Worm (Caenorhabditis elegans) whole organism, L1 larva: ENCODE data around the gene F52H2.5.

ENCODE experiments used
- Y116A8C.19 ChIP-seq: sonication (generic microtip); optimal IDR thresholded peaks from 2 replicates; lab custom pipeline; 2016; ENCODE audit warnings: missing compliant biosample characterization, missing genetic modification characterization, borderline replicate concordance
- alr-1 ChIP-seq: fragments of 200-800 bp; sonication (Bioruptor generic); optimal IDR thresholded peaks from 2 replicates; lab custom pipeline; 2018; ENCODE audit warnings: borderline replicate concordance, mild to moderate bottlenecking, missing genetic modification characterization, missing compliant biosample characterization
- ama-1 ChIP-seq: fragments of 150-350 bp; optimal IDR thresholded peaks from 2 replicates; lab custom pipeline; 2014
- ceh-63 ChIP-seq: fragments of 200-800 bp; sonication (Bioruptor generic); optimal IDR thresholded peaks from 2 replicates; lab custom pipeline; 2018; ENCODE audit warnings: mild to moderate bottlenecking, missing genetic modification characterization, missing compliant biosample characterization
- ceh-88 ChIP-seq: fragments of 200-800 bp; sonication (Bioruptor generic); IDR thresholded peaks from 2 replicates; pipeline ENCODE4 v1.3.6; 2022; ENCODE audit warnings: missing genetic modification characterization, missing compliant biosample characterization
- ceh-90 ChIP-seq: sonication (generic microtip); optimal IDR thresholded peaks from 2 replicates; lab custom pipeline; 2016; ENCODE audit warnings: missing genetic modification characterization, missing compliant biosample characterization
- ces-1 ChIP-seq: fragments of 150-350 bp; optimal IDR thresholded peaks from 2 replicates; lab custom pipeline; 2014; ENCODE audit warnings: missing biosample characterization, missing genetic modification reagents, missing genetic modification characterization
- dpl-1 ChIP-seq, 3 experiments: fragments of 150-350 bp in 2 of 3; sonication (generic microtip) in 1 of 3; optimal IDR thresholded peaks; 2 replicates each; lab custom pipeline; 2014 to 2017; ENCODE audit warnings: missing biosample characterization in 3 of 3, missing genetic modification characterization in 3 of 3, missing genetic modification reagents in 3 of 3
- egl-27 ChIP-seq, 2 experiments: fragments of 150-350 bp in 1 of 2; sonication (generic microtip); optimal IDR thresholded peaks; 3 replicates each; lab custom pipeline; 2017 to 2018; ENCODE audit warnings: missing biosample characterization in 2 of 2, missing genetic modification characterization in 2 of 2, missing genetic modification reagents in 2 of 2
- elt-2 ChIP-seq: sonication (generic microtip); optimal IDR thresholded peaks from 2 replicates; lab custom pipeline; 2016; ENCODE audit warnings: missing genetic modification characterization, mild to moderate bottlenecking, inconsistent platforms, missing compliant biosample characterization, missing genetic modification reagents
- elt-3 ChIP-seq, 6 experiments: fragments of 150-350 bp in 1 of 6; sonication (generic microtip); optimal IDR thresholded peaks; 2 replicates each; lab custom pipeline; 2017 to 2018; ENCODE audit warnings: missing biosample characterization in 6 of 6, missing genetic modification characterization in 6 of 6, inconsistent platforms in 1 of 6
- ets-5 ChIP-seq: fragments of 200-800 bp; sonication (Bioruptor generic); IDR thresholded peaks from 2 replicates; pipeline ENCODE4 v1.3.6; 2022; ENCODE audit warnings: missing genetic modification characterization, missing compliant biosample characterization
- fkh-10 ChIP-seq: sonication (generic microtip); optimal IDR thresholded peaks from 2 replicates; lab custom pipeline; 2017; ENCODE audit warnings: missing biosample characterization, missing genetic modification reagents, missing genetic modification characterization
- fkh-8 ChIP-seq: sonication (generic microtip); optimal IDR thresholded peaks from 2 replicates; lab custom pipeline; 2016; ENCODE audit warnings: mild to moderate bottlenecking, missing genetic modification characterization, missing compliant biosample characterization
- grh-1 ChIP-seq: fragments of 200-800 bp; sonication (Bioruptor generic); IDR thresholded peaks from 2 replicates; pipeline ENCODE4 v1.3.6; 2022; ENCODE audit warnings: missing genetic modification reagents, missing genetic modification characterization, missing compliant biosample characterization
- irx-1 ChIP-seq: sonication (generic microtip); optimal IDR thresholded peaks from 2 replicates; lab custom pipeline; 2016; ENCODE audit warnings: missing genetic modification characterization, missing compliant biosample characterization
- jun-1 ChIP-seq: fragments of 150-350 bp; optimal IDR thresholded peaks from 2 replicates; lab custom pipeline; 2014; ENCODE audit warnings: missing biosample characterization, missing genetic modification reagents, missing genetic modification characterization
- lin-13 ChIP-seq: fragments of 150-350 bp; optimal IDR thresholded peaks from 2 replicates; lab custom pipeline; 2014; ENCODE audit warnings: missing biosample characterization, missing genetic modification reagents, missing genetic modification characterization
- lin-14 ChIP-seq: fragments of 200-800 bp; sonication (Bioruptor generic); optimal IDR thresholded peaks from 2 replicates; lab custom pipeline; 2018; ENCODE audit warnings: mild to moderate bottlenecking, missing genetic modification characterization, moderate library complexity, missing compliant biosample characterization
- lin-15B ChIP-seq: fragments of 150-350 bp; sonication (generic microtip); optimal IDR thresholded peaks from 3 replicates; lab custom pipeline; 2014; ENCODE audit warnings: missing biosample characterization, missing genetic modification characterization
- mdl-1 ChIP-seq, 2 experiments: fragments of 150-350 bp; optimal IDR thresholded peaks; 2 replicates each; lab custom pipeline; 2014 to 2017; ENCODE audit warnings: missing biosample characterization in 2 of 2, missing genetic modification characterization in 2 of 2, inconsistent platforms in 1 of 2
- mef-2 ChIP-seq: fragments of 150-350 bp; optimal IDR thresholded peaks from 2 replicates; lab custom pipeline; 2014; ENCODE audit warnings: missing biosample characterization, missing genetic modification characterization
- nhr-12 ChIP-seq: sonication (generic microtip); optimal IDR thresholded peaks from 2 replicates; lab custom pipeline; 2017; ENCODE audit warnings: missing biosample characterization, missing genetic modification characterization
- nhr-20 ChIP-seq: sonication (generic microtip); optimal IDR thresholded peaks from 2 replicates; lab custom pipeline; 2016; ENCODE audit warnings: mild to moderate bottlenecking, missing genetic modification characterization, missing compliant biosample characterization
- nhr-47 ChIP-seq: sonication (generic microtip); optimal IDR thresholded peaks from 2 replicates; lab custom pipeline; 2016; ENCODE audit warnings: mild to moderate bottlenecking, missing genetic modification characterization, moderate library complexity, missing compliant biosample characterization
- nhr-76 ChIP-seq: sonication (generic microtip); optimal IDR thresholded peaks from 2 replicates; lab custom pipeline; 2017; ENCODE audit warnings: missing biosample characterization, missing genetic modification characterization
- nhr-77 ChIP-seq: fragments of 150-350 bp; optimal IDR thresholded peaks from 2 replicates; lab custom pipeline; 2014; ENCODE audit warnings: missing biosample characterization, missing genetic modification characterization
- nhr-84 ChIP-seq: sonication (generic microtip); optimal IDR thresholded peaks from 2 replicates; lab custom pipeline; 2017; ENCODE audit warnings: missing biosample characterization, missing genetic modification characterization
- pax-3 ChIP-seq: fragments of 200-800 bp; sonication (Bioruptor generic); optimal IDR thresholded peaks from 2 replicates; lab custom pipeline; 2018; ENCODE audit warnings: mild to moderate bottlenecking, missing genetic modification characterization, moderate library complexity, missing compliant biosample characterization
- pqm-1 ChIP-seq: sonication (generic microtip); optimal IDR thresholded peaks from 3 replicates; lab custom pipeline; 2017; ENCODE audit warnings: missing biosample characterization, missing genetic modification characterization
- rnt-1 ChIP-seq: sonication (generic microtip); optimal IDR thresholded peaks from 2 replicates; lab custom pipeline; 2016; ENCODE audit warnings: mild to moderate bottlenecking, missing genetic modification characterization, moderate library complexity, missing compliant biosample characterization
- snu-23 ChIP-seq: sonication (generic microtip); optimal IDR thresholded peaks from 2 replicates; lab custom pipeline; 2016; ENCODE audit warnings: missing genetic modification characterization, missing compliant biosample characterization
- swsn-7 ChIP-seq: sonication (generic microtip); optimal IDR thresholded peaks from 2 replicates; lab custom pipeline; 2016; ENCODE audit warnings: missing genetic modification characterization, missing compliant biosample characterization
- tbx-2 ChIP-seq: sonication (generic microtip); optimal IDR thresholded peaks from 2 replicates; lab custom pipeline; 2016; ENCODE audit warnings: missing genetic modification characterization, missing compliant biosample characterization
- unc-130 ChIP-seq: fragments of 150-350 bp; optimal IDR thresholded peaks from 2 replicates; lab custom pipeline; 2017; ENCODE audit warnings: missing biosample characterization, missing genetic modification characterization, inconsistent platforms
- vab-15 ChIP-seq: sonication (generic microtip); optimal IDR thresholded peaks from 2 replicates; lab custom pipeline; 2017; ENCODE audit warnings: missing genotype, mild to moderate bottlenecking, missing genetic modification characterization, missing compliant biosample characterization
- xbp-1 ChIP-seq: sonication (generic microtip); optimal IDR thresholded peaks from 2 replicates; lab custom pipeline; 2016; ENCODE audit warnings: missing genetic modification characterization, missing compliant biosample characterization
- ztf-11 ChIP-seq, 2 experiments: sonication (generic microtip); optimal IDR thresholded peaks; 2 replicates each; lab custom pipeline; 2016 to 2017; ENCODE audit warnings: missing genetic modification characterization in 2 of 2, missing biosample characterization in 1 of 2, missing compliant biosample characterization in 1 of 2
- ztf-4 ChIP-seq: fragments of 150-350 bp; optimal IDR thresholded peaks from 2 replicates; lab custom pipeline; 2014; ENCODE audit warnings: missing biosample characterization, missing genetic modification characterization

F52H2.5 gene

DNA sequence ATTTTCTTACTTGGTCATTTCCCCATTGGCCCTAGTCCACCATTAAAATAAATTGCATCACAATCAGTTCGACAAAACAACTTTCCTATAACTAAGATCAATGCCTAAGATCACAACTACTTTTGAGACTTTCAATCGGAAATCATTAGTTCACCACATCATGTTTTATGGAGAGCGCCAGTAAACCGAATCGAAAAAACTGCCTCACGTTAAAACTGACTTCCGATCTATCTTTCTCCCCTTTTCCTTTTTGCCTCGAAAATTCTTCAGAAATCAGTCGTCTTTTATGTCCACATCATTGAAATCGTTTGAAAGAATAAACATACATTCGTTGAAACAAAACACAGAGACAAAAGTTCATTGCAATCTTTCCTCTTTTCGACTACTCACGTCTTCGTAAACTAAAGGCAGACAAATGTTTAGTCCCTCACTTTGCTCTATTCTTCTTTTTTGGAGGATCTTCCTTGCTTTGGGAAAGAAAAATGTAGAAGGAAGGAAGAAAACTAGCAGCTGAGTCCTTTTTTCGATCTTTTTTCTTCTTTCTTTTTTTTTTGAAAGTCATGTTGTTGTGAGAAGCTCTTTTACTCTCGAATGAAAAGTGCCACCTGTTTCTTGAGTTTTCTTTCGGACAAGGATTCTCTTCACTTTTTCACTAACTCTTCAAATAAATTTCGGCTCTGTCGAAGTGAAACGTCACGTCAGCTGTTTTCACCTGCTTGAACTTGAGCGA lies 35.3 kb upstream of the F52H2.5 start (continued):
- TF ChIP-seq swsn-7 (tag; lab: Kevin White, UChicago) (peak; percentile 3), nhr-12 (no peak), fkh-10 (peak; percentile 72), vab-15 (tag; lab: Kevin White, UChicago) (no peak), jun-1 (no peak), lin-13 (GFP tag; lab: Kevin White, UChicago) (no peak), lin-15B (no peak), mef-2 (no peak), ces-1 (no peak), elt-2 (no peak), pqm-1 (no peak), nhr-20 (no peak), ama-1 (lab: Kevin White, UChicago) (no peak), egl-27 (tag; optimal IDR thresholded peaks at IDR 0.05; lab: Kevin White, UChicago) (no peak), rnt-1 (tag; lab: Kevin White, UChicago) (peak; percentile 72), ceh-90 (no peak), irx-1 (no peak), dpl-1 (GFP tag; optimal IDR thresholded peaks at IDR 0.05; lab: Kevin White, UChicago) (no peak), mdl-1 (tag; optimal IDR thresholded peaks at IDR 0.05; lab: Kevin White, UChicago) (no peak), nhr-84 (tag; lab: Kevin White, UChicago) (no peak), nhr-77 (tag; lab: Kevin White, UChicago) (no peak), snu-23 (GFP tag; lab: Kevin White, UChicago) (peak; percentile 32), elt-3 (tag; optimal IDR thresholded peaks at IDR 0.05; lab: Kevin White, UChicago) (peak in 2 of 6 experiments; percentile 5 to 8), xbp-1 (tag; lab: Kevin White, UChicago) (no peak), ztf-11 (tag; optimal IDR thresholded peaks at IDR 0.05; lab: Kevin White, UChicago) (no peak), ztf-4 (tag; lab: Kevin White, UChicago) (no peak), ceh-63 (GFP tag; lab: Kevin White, UChicago) (no peak), ceh-88 (GFP tag; lab: Robert Waterston, UW) (no peak), grh-1 (GFP tag; lab: Robert Waterston, UW) (no peak), nhr-76 (tag; lab: Kevin White, UChicago) (no peak), alr-1 (tag; lab: Kevin White, UChicago) (no peak), fkh-8 (no peak)

- TF ChIP-seq ztf-11 (tag; optimal IDR thresholded peaks at IDR 0.05; lab: Kevin White, UChicago) (no peak), lin-14 (GFP tag; lab: Kevin White, UChicago) (no peak), nhr-47 (tag; lab: Kevin White, UChicago) (no peak), nhr-12 (no peak), ets-5 (GFP tag; lab: Robert Waterston, UW) (no peak), unc-130 (tag; lab: Kevin White, UChicago) (no peak), tbx-2 (tag; lab: Kevin White, UChicago) (no peak), Y116A8C.19 (tag; lab: Kevin White, UChicago) (no peak), pax-3 (tag; lab: Kevin White, UChicago) (no peak)
These were observed 33.8 kb upstream of the F52H2.5 start, which contains the start of the genes nhr-40 and T03G6.7 for ce11 chrX:2593703-2594102. TSS of gene nhr-40 (plus strand) at chrX:2594003. TSS of gene T03G6.7 (plus strand) at chrX:2594039.
